Fruit fly (Drosophila melanogaster): ENCODE measurements around the gene CG14200.

Gene CG14200

DNA sequence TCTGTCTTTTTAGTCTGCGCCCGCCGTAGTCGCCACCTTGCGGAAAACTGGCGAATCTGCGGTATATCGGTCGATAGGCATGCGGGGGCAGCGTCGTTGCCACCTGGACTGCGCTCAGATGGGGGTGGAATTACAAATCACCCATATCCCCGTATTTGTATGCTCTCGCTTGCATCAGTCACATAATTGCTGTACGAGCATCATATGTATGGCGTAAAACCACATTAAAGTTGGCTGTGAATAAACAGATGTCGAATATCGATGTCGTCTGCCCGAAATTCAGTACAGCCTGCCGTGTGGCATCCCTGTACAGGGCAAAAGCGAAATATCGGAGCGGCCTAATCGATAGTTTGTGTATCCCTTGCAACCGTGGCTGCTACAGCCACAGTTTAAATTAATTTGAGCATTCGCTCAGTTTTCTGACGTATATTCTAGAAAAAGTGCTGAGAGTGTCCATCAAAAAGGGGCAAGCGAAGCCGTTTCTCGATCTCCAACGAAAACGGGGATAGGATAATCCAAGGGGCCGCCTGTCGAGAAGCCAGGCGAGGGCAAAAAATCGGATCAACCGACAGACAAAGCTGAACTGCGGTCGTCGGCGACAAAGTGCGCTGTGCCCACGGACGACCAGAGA lies 26.6 kb downstream of the CG14200 start, which contains the start of the genes Idh3a and CoRest (continued):
- TF ChIP-seq Optix (GFP tag; IDR thresholded peaks at IDR 0.05) (no peak; the same call in 2 of the 3 replicates), CG8281 (tag; optimal IDR thresholded peaks at IDR 0.05) (no peak), CG43689 (GFP tag; IDR thresholded peaks at IDR 0.05) (no peak), CG13894 (tag; optimal IDR thresholded peaks at IDR 0.05) (no peak), CG13424 (tag; optimal IDR thresholded peaks at IDR 0.05) (peak; percentile 12), pb (GFP tag; optimal IDR thresholded peaks at IDR 0.05) (no peak), CG1832 (GFP tag; optimal IDR thresholded peaks at IDR 0.05) (no peak), lmd (GFP tag; IDR thresholded peaks at IDR 0.05) (no peak), p53 (GFP tag; optimal IDR thresholded peaks at IDR 0.05) (no peak), H2.0 (GFP tag; IDR thresholded peaks at IDR 0.05) (0 out of 2 replicates have a peak, but pooled peaks have one; percentile 21), ac (GFP tag; optimal IDR thresholded peaks at IDR 0.05) (no peak), Hr51 (GFP tag; optimal IDR thresholded peaks at IDR 0.05) (no peak), en (GFP tag; optimal IDR thresholded peaks at IDR 0.05) (no peak), shn (GFP tag; optimal IDR thresholded peaks at IDR 0.05) (no peak), schlank (tag; optimal IDR thresholded peaks at IDR 0.05) (no peak), Ptx1 (GFP tag; IDR thresholded peaks at IDR 0.05) (peak; percentile 50), hb (GFP tag; IDR thresholded peaks at IDR 0.05; ENCODE audit: partially characterized antibody) (peak; percentile 60; the same call in 1 of the 3 replicates), scrt (GFP tag; optimal IDR thresholded peaks at IDR 0.05) (no peak), tin (GFP tag; optimal IDR thresholded peaks at IDR 0.05) (no peak), pfk (GFP tag; optimal IDR thresholded peaks at IDR 0.05) (no peak), tap (tag; optimal IDR thresholded peaks at IDR 0.05) (no peak), unc-4 (GFP tag; IDR thresholded peaks at IDR 0.05; ENCODE audit: partially characterized antibody) (peak; percentile 76), CG8924 (tag; optimal IDR thresholded peaks at IDR 0.05) (no peak), tup (GFP tag; optimal IDR thresholded peaks at IDR 0.05) (no peak), MBD-R2 (GFP tag; IDR thresholded peaks at IDR 0.05) (peak; percentile 58), CoRest (tag; optimal IDR thresholded peaks at IDR 0.05) (peak; percentile 69), Nf-YC (tag; optimal IDR thresholded peaks at IDR 0.05) (peak; percentile 2), CG3407 (GFP tag; optimal IDR thresholded peaks at IDR 0.05) (no peak), CG12104 (GFP tag; optimal IDR thresholded peaks at IDR 0.05) (no peak), CG3163 (GFP tag; optimal IDR thresholded peaks at IDR 0.05) (no peak), CG2202 (tag; optimal IDR thresholded peaks at IDR 0.05) (no peak), Poxn (GFP tag; IDR thresholded peaks at IDR 0.05) (no peak), CTCF (GFP tag; optimal IDR thresholded peaks at IDR 0.05) (peak; percentile 90), pho (GFP tag; optimal IDR thresholded peaks at IDR 0.05) (no peak), dpn (GFP tag; optimal IDR thresholded peaks at IDR 0.05) (peak; percentile 15 to 41), Dref (GFP tag; IDR thresholded peaks at IDR 0.05) (peak; percentile 76), Sry-β (GFP tag; optimal IDR thresholded peaks at IDR 0.05) (no peak), pzg (GFP tag; optimal IDR thresholded peaks at IDR 0.05) (peak; percentile 75), jing (GFP tag; optimal IDR thresholded peaks at IDR 0.05) (no peak), CG11085 (GFP tag; IDR thresholded peaks at IDR 0.05) (no peak), Sox102F (GFP tag; optimal IDR thresholded peaks at IDR 0.05) (no peak), cad (GFP tag; optimal IDR thresholded peaks at IDR 0.05) (no peak), da (GFP tag; optimal IDR thresholded peaks at IDR 0.05) (no peak), pita (GFP tag; optimal IDR thresholded peaks at IDR 0.05) (no peak), sr (GFP tag; IDR thresholded peaks at IDR 0.05) (no peak), PHDP (tag; optimal IDR thresholded peaks at IDR 0.05) (no peak), CG6765 (GFP tag; optimal IDR thresholded peaks at IDR 0.05) (no peak), CG3995 (GFP tag; optimal IDR thresholded peaks at IDR 0.05) (peak; percentile 8), Sox100B (GFP tag; optimal IDR thresholded peaks at IDR 0.05) (no peak), CG33557 (GFP tag; optimal IDR thresholded peaks at IDR 0.05) (no peak), ssp (GFP tag; IDR thresholded peaks at IDR 0.05) (0 out of 2 replicates have a peak, but pooled peaks have one; percentile 20)
